Worm (Caenorhabditis elegans) whole organism, late embryonic: ENCODE measurements around the gene tcc-1.
"Not testable (repeated sequence)": the region's sequence is repeated elsewhere in the genome, so short reads cannot be mapped to it uniquely, and the experiment has no call there.

ENCODE experiments used
- C38D4.7 ChIP-seq: fragments of 200-800 bp; sonication (Bioruptor generic); optimal IDR thresholded peaks from 2 replicates; lab custom pipeline; 2018; ENCODE audit warnings: mild to moderate bottlenecking, missing genetic modification characterization, moderate library complexity, missing compliant biosample characterization
- K09A11.1 ChIP-seq: sonication (generic microtip); optimal IDR thresholded peaks from 2 replicates; lab custom pipeline; 2017; ENCODE audit warnings: antibody characterized with exemption, mild to moderate bottlenecking, missing genetic modification characterization, missing compliant biosample characterization; ENCODE audit not compliant: insufficient read depth
- T23F11.4 ChIP-seq: fragments of 200-800 bp; sonication (Bioruptor generic); optimal IDR thresholded peaks from 2 replicates; lab custom pipeline; 2018; ENCODE audit warnings: mild to moderate bottlenecking, missing genetic modification characterization, missing compliant biosample characterization
- Y22D7AL.16 ChIP-seq: sonication (generic microtip); optimal IDR thresholded peaks from 2 replicates; lab custom pipeline; 2016; ENCODE audit warnings: missing genetic modification characterization, missing compliant biosample characterization
- ama-1 ChIP-seq: fragments of 150-350 bp; optimal IDR thresholded peaks from 2 replicates; lab custom pipeline; 2014
- ceh-19 ChIP-seq: fragments of 200-800 bp; sonication (Bioruptor generic); optimal IDR thresholded peaks from 2 replicates; lab custom pipeline; 2018; ENCODE audit warnings: mild to moderate bottlenecking, missing genetic modification characterization, missing compliant biosample characterization
- ceh-2 ChIP-seq: sonication (generic microtip); optimal IDR thresholded peaks from 2 replicates; lab custom pipeline; 2016; ENCODE audit warnings: missing genotype, missing genetic modification characterization, missing compliant biosample characterization
- ceh-30 ChIP-seq: fragments of 150-350 bp; optimal IDR thresholded peaks from 2 replicates; lab custom pipeline; 2014; ENCODE audit warnings: missing biosample characterization, missing genetic modification characterization
- ceh-45 ChIP-seq: fragments of 200-800 bp; sonication (Bioruptor generic); IDR thresholded peaks from 2 replicates; pipeline ENCODE4 v1.3.6; 2022; ENCODE audit warnings: missing genetic modification reagents, missing genetic modification characterization, missing compliant biosample characterization
- ceh-9 ChIP-seq: sonication (generic microtip); optimal IDR thresholded peaks from 2 replicates; lab custom pipeline; 2016; ENCODE audit warnings: mild to moderate bottlenecking, missing genetic modification characterization, inconsistent platforms, missing compliant biosample characterization
- dmd-4 ChIP-seq: sonication (generic microtip); optimal IDR thresholded peaks from 2 replicates; lab custom pipeline; 2016; ENCODE audit warnings: borderline replicate concordance, missing genetic modification characterization, missing compliant biosample characterization
- elt-2 ChIP-seq: sonication (generic microtip); optimal IDR thresholded peaks from 2 replicates; lab custom pipeline; 2016; ENCODE audit warnings: missing genetic modification reagents, missing genetic modification characterization, missing compliant biosample characterization
- ets-4 ChIP-seq: sonication (generic microtip); optimal IDR thresholded peaks from 2 replicates; lab custom pipeline; 2016; ENCODE audit warnings: missing genetic modification characterization, missing compliant biosample characterization
- eyg-1 ChIP-seq: sonication (generic microtip); optimal IDR thresholded peaks from 2 replicates; lab custom pipeline; 2016; ENCODE audit warnings: missing genotype, missing genetic modification characterization, missing compliant biosample characterization
- hlh-13 ChIP-seq: fragments of 200-800 bp; sonication (Bioruptor generic); optimal IDR thresholded peaks from 2 replicates; lab custom pipeline; 2018; ENCODE audit warnings: mild to moderate bottlenecking, missing genetic modification characterization, missing compliant biosample characterization
- hlh-30 ChIP-seq: sonication (generic microtip); optimal IDR thresholded peaks from 2 replicates; lab custom pipeline; 2017; ENCODE audit warnings: antibody characterized with exemption, missing genetic modification characterization, missing compliant biosample characterization; ENCODE audit not compliant: insufficient read depth
- hlh-6 ChIP-seq: sonication (generic microtip); optimal IDR thresholded peaks from 2 replicates; lab custom pipeline; 2016; ENCODE audit warnings: missing genotype, missing genetic modification characterization, missing compliant biosample characterization
- hlh-8 ChIP-seq: sonication (generic microtip); optimal IDR thresholded peaks from 2 replicates; lab custom pipeline; 2016; ENCODE audit warnings: missing genotype, missing genetic modification characterization, missing compliant biosample characterization
- lin-11 ChIP-seq: fragments of 200-800 bp; sonication (Bioruptor generic); optimal IDR thresholded peaks from 2 replicates; lab custom pipeline; 2018; ENCODE audit warnings: mild to moderate bottlenecking, missing genetic modification characterization, missing compliant biosample characterization
- mec-3 ChIP-seq: sonication (generic microtip); optimal IDR thresholded peaks from 2 replicates; lab custom pipeline; 2016; ENCODE audit warnings: borderline replicate concordance, missing genetic modification characterization, missing compliant biosample characterization
- rnt-1 ChIP-seq: sonication (generic microtip); optimal IDR thresholded peaks from 2 replicates; lab custom pipeline; 2016; ENCODE audit warnings: missing genetic modification characterization, missing compliant biosample characterization
- sox-2 ChIP-seq: fragments of 200-800 bp; sonication (Bioruptor generic); IDR thresholded peaks from 2 replicates; pipeline ENCODE4 v1.3.6; 2022; ENCODE audit warnings: missing genetic modification reagents, missing genetic modification characterization, missing compliant biosample characterization
- sox-4 ChIP-seq: sonication (generic microtip); optimal IDR thresholded peaks from 2 replicates; lab custom pipeline; 2017; ENCODE audit warnings: mild to moderate bottlenecking, missing genetic modification characterization, inconsistent platforms, missing compliant biosample characterization
- tbx-7 ChIP-seq: sonication (generic microtip); optimal IDR thresholded peaks from 2 replicates; lab custom pipeline; 2016; ENCODE audit warnings: missing genotype, missing genetic modification characterization, missing compliant biosample characterization
- ttx-3 ChIP-seq: sonication (generic microtip); optimal IDR thresholded peaks from 2 replicates; lab custom pipeline; 2016; ENCODE audit warnings: missing genetic modification reagents, missing genetic modification characterization, missing compliant biosample characterization
- unc-3 ChIP-seq, 2 experiments: fragments of 200-800 bp in 1 of 2; sonication (Bioruptor generic) in 1 of 2; sonication (generic microtip) in 1 of 2; conservative IDR thresholded peaks in 1 of 2; optimal IDR thresholded peaks in 1 of 2; 2 replicates each; pipeline versions ENCODE4 v1.3.6 to Lab custom; 2016 to 2022; ENCODE audit warnings: missing compliant biosample characterization in 2 of 2, missing genetic modification characterization in 2 of 2, missing genetic modification reagents in 1 of 2
- unc-42 ChIP-seq: sonication (generic microtip); optimal IDR thresholded peaks from 2 replicates; lab custom pipeline; 2016; ENCODE audit warnings: missing genotype, missing genetic modification characterization, missing compliant biosample characterization
- unc-86 ChIP-seq: sonication (generic microtip); optimal IDR thresholded peaks from 2 replicates; lab custom pipeline; 2016; ENCODE audit warnings: missing genetic modification characterization, missing compliant biosample characterization
- ztf-16 ChIP-seq: sonication (generic microtip); optimal IDR thresholded peaks from 2 replicates; lab custom pipeline; 2017; ENCODE audit warnings: missing genetic modification characterization, missing compliant biosample characterization

tcc-1 gene

DNA sequence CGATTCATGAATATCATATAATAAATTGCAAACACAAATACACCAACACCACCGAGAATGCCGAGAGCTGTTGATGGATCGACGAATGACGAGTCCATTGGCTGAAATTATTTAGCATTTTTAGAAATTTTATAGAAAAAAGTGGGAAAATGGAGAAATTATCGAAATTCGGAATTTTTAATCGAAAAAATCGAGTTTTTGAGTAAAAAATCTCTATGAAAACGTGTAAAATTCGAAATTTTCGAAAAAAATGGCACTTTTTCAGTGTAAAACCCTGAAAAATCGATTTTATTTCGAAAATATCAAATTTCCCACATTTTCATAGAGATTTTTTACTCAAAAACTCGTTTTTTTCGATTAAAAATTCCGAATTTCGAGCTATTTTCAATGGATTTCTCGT, at the start of gene tcc-1:
TSS of gene tcc-1 (minus strand) at position 101 of the 400 bp plus-strand sequence.
- TF ChIP-seq ttx-3 = no peak
- no peak for TF ChIP-seq hlh-6 (tag; lab: Kevin White, UChicago)
- TF ChIP-seq C38D4.7 (GFP tag; lab: Kevin White, UChicago) = no peak
- no peak for TF ChIP-seq lin-11 (tag; lab: Kevin White, UChicago)
- no peak for TF ChIP-seq ceh-9 (tag; lab: Kevin White, UChicago)
- no peak for TF ChIP-seq unc-42 (tag; lab: Kevin White, UChicago)
- TF ChIP-seq sox-2 (GFP tag; lab: Robert Waterston, UW) = no peak
- no peak for TF ChIP-seq hlh-30 (tag; lab: Kevin White, UChicago)
- TF ChIP-seq, all 69 proteins: peak for 0

DNA sequence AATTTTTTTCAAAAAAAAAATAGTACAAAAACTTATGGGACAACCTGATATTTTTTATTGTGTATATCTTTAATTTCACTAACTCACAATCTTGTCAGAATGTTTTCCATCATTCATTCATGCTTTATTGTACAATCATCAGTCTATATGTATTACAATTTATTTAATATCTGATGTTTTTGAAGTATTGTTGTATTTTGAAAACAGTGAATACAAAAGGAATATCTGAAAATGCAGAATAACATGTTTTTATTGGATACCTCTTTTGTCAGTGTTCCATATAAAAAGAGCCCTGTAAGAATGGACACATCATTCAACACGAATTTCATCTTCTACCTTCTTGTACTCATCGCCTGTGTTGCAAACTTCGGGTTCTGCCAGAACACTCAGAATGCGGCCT, 48.0 kb upstream of the tcc-1 start, which contains the start of gene C06H5.14:
TSS of gene C06H5.14 (plus strand) at position 301 of the 400 bp plus-strand sequence.
- not testable (repeated sequence) for TF ChIP-seq ceh-19 (GFP tag; lab: Kevin White, UChicago); mec-3; eyg-1 (tag; lab: Kevin White, UChicago)

DNA sequence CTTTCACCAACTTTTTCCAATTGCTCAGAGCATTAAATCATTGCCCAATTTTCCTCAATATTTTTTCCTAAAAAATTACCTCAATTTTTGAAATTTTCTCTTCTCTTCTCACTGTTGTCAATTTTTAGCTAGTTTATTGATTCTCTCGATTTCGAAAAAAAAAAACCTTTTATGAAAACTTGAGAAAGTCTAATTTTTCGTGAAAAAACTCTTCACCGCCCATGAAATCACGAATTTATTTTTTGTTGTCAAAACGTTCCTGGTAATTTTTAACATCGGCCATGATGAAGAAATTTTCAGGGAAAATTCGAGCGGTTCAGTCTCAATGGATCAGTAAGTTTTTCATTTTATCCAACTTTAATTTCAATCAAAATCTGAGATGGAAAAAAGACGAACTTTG, 43.7 kb upstream of the tcc-1 start, which contains the start of gene fbxa-157:
TSS of gene fbxa-157 (plus strand) at position 301 of the 400 bp plus-strand sequence.
- TF ChIP-seq sox-2 (GFP tag; lab: Robert Waterston, UW) = no peak
- no peak for TF ChIP-seq ceh-9 (tag; lab: Kevin White, UChicago)
- TF ChIP-seq T23F11.4 (GFP tag; lab: Kevin White, UChicago) = no peak
- no peak for TF ChIP-seq unc-86 (tag; lab: Kevin White, UChicago)
- no peak for TF ChIP-seq ceh-2 (tag; lab: Kevin White, UChicago)
- no peak for TF ChIP-seq lin-11 (tag; lab: Kevin White, UChicago)
- no peak for TF ChIP-seq ceh-45 (GFP tag; lab: Robert Waterston, UW)
- no peak for TF ChIP-seq K09A11.1 (tag; lab: Kevin White, UChicago)
- TF ChIP-seq eyg-1 (tag; lab: Kevin White, UChicago) = no peak
- TF ChIP-seq Y22D7AL.16 = no peak
- no peak for TF ChIP-seq ztf-16
- TF ChIP-seq hlh-13 (GFP tag; lab: Kevin White, UChicago) = no peak
- TF ChIP-seq ceh-30 (tag; lab: Kevin White, UChicago) = no peak
- no peak for TF ChIP-seq tbx-7 (tag; lab: Kevin White, UChicago)
- TF ChIP-seq unc-3 (GFP tag; conservative IDR thresholded peaks at IDR 0.05; lab: Robert Waterston, UW) = no peak
- TF ChIP-seq unc-3 (tag; optimal IDR thresholded peaks at IDR 0.05; lab: Kevin White, UChicago) = no peak
- TF ChIP-seq hlh-8 (tag; lab: Kevin White, UChicago) = no peak
- no peak for TF ChIP-seq sox-4 (tag; lab: Kevin White, UChicago)
- TF ChIP-seq, all 69 proteins: peak for 0

DNA sequence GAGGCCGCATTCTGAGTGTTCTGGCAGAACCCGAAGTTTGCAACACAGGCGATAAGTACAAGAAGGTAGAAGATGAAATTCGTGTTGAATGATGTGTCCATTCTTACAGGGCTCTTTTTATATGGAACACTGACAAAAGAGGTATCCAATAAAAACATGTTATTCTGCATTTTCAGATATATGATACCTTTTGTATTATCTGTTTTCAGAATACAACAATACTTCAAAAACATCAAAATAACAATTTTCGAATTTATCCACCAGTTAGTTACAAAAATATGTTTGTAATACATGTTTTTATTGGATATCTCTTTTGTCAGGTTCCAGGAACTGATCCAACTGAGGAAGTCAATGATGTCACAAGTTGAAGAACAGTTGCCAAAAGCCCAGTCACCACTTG, 41.9 kb upstream of the tcc-1 start, which contains the start of gene C06H5.13:
TSS of gene C06H5.13 (minus strand) at position 101 of the 400 bp plus-strand sequence.
- TF ChIP-seq elt-2; rnt-1 (tag; lab: Kevin White, UChicago); hlh-13 (GFP tag; lab: Kevin White, UChicago): not testable (repeated sequence)

ce11 chrV:17896736-17897353, 41.1 kb upstream of the tcc-1 start, which contains the start of gene fbxa-156:
Gene fbxa-156 (minus strand): TSS chrV:17896786.
- TF ChIP-seq dmd-4 (tag; lab: Kevin White, UChicago) (no peak), ama-1 (lab: Kevin White, UChicago) (no peak), Y22D7AL.16 (no peak)

DNA sequence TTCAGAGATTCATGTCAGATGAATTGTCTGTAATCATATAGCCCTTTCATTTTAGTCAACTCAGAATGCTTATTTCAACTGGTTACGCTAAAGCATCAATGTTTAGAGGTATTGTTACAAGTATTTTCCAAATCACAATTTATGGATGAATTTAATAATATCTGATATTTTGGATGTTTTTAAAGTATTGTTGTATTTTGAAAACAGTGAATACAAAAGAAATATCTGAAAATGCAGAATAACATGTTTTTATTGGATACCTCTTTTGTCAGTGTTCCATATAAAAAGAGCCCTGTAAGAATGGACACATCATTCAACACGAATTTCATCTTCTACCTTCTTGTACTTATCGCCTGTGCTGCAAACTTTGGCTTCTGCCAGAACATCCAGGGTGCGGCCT, 38.7 kb upstream of the tcc-1 start, which contains the start of gene C06H5.12:
TSS of gene C06H5.12 (plus strand) at position 301 of the 400 bp plus-strand sequence.
- not testable (repeated sequence) for TF ChIP-seq ets-4 (tag; lab: Kevin White, UChicago); ceh-45 (GFP tag; lab: Robert Waterston, UW); ceh-30 (tag; lab: Kevin White, UChicago)
- TF ChIP-seq, all 69 proteins: peak for 0; not testable (repeated sequence) for 69
